Worm (Caenorhabditis elegans) whole organism, mixed stage, embryonic: ENCODE data around the gene pqn-57.

Source experiments
- M03D4.4 ChIP-seq: sonication (generic microtip); optimal IDR thresholded peaks from 2 replicates; lab custom pipeline; 2017; ENCODE audit warnings: mild to moderate bottlenecking, missing genetic modification characterization, missing compliant biosample characterization
- bed-3 ChIP-seq: fragments of 200-800 bp; sonication (Bioruptor generic); optimal IDR thresholded peaks from 3 replicates; lab custom pipeline; 2018; ENCODE audit warnings: mild to moderate bottlenecking, missing genetic modification characterization, moderate library complexity, missing compliant biosample characterization
- blmp-1 ChIP-seq: fragments of 150-350 bp; optimal IDR thresholded peaks from 2 replicates; lab custom pipeline; 2014; ENCODE audit warnings: missing biosample characterization, missing genetic modification characterization
- ceh-39 ChIP-seq: fragments of 150-350 bp; optimal IDR thresholded peaks from 2 replicates; lab custom pipeline; 2014; ENCODE audit warnings: missing biosample characterization, missing genetic modification characterization
- ceh-83 ChIP-seq: fragments of 200-800 bp; sonication (Bioruptor generic); optimal IDR thresholded peaks from 2 replicates; lab custom pipeline; 2018; ENCODE audit warnings: mild to moderate bottlenecking, missing genetic modification characterization, missing compliant biosample characterization
- ces-1 ChIP-seq: fragments of 150-350 bp; optimal IDR thresholded peaks from 2 replicates; lab custom pipeline; 2014; ENCODE audit warnings: missing biosample characterization, missing genetic modification reagents, missing genetic modification characterization
- cnd-1 ChIP-seq: fragments of 200-800 bp; sonication (Bioruptor generic); optimal IDR thresholded peaks from 2 replicates; lab custom pipeline; 2018; ENCODE audit warnings: mild to moderate bottlenecking, missing genetic modification characterization, missing compliant biosample characterization
- drap-1 ChIP-seq: fragments of 200-800 bp; sonication (Bioruptor generic); optimal IDR thresholded peaks from 3 replicates; lab custom pipeline; 2018; ENCODE audit warnings: mild to moderate bottlenecking, missing genetic modification characterization, missing compliant biosample characterization
- elt-1 ChIP-seq: sonication (generic microtip); optimal IDR thresholded peaks from 2 replicates; lab custom pipeline; 2017; ENCODE audit warnings: missing genetic modification characterization, mild to moderate bottlenecking, missing compliant biosample characterization, antibody characterized with exemption, moderate library complexity, borderline replicate concordance; ENCODE audit not compliant: insufficient read depth
- elt-3 ChIP-seq: fragments of 150-350 bp; optimal IDR thresholded peaks from 2 replicates; lab custom pipeline; 2014; ENCODE audit warnings: missing biosample characterization, missing genetic modification characterization
- flh-1 ChIP-seq: fragments of 200-800 bp; sonication (Bioruptor generic); optimal IDR thresholded peaks from 2 replicates; lab custom pipeline; 2018; ENCODE audit warnings: mild to moderate bottlenecking, missing genetic modification characterization, moderate library complexity, missing compliant biosample characterization
- ham-2 ChIP-seq: fragments of 200-800 bp; sonication (Bioruptor generic); optimal IDR thresholded peaks from 2 replicates; lab custom pipeline; 2018; ENCODE audit warnings: mild to moderate bottlenecking, missing genetic modification characterization, missing compliant biosample characterization
- hlh-1 ChIP-seq: fragments of 150-350 bp; optimal IDR thresholded peaks from 2 replicates; lab custom pipeline; 2014; ENCODE audit warnings: missing biosample characterization, missing genetic modification reagents, missing genetic modification characterization
- lin-13 ChIP-seq: fragments of 150-350 bp; optimal IDR thresholded peaks from 2 replicates; lab custom pipeline; 2014; ENCODE audit warnings: missing biosample characterization, missing genetic modification characterization
- lsy-2 ChIP-seq: fragments of 150-350 bp; optimal IDR thresholded peaks from 2 replicates; lab custom pipeline; 2014; ENCODE audit warnings: missing biosample characterization, missing genetic modification characterization
- mab-5 ChIP-seq: fragments of 150-350 bp; optimal IDR thresholded peaks from 2 replicates; lab custom pipeline; 2014; ENCODE audit warnings: missing biosample characterization, missing genetic modification characterization
- mep-1 ChIP-seq: fragments of 150-350 bp; optimal IDR thresholded peaks from 2 replicates; lab custom pipeline; 2017; ENCODE audit warnings: missing biosample characterization, missing genetic modification reagents, missing genetic modification characterization, inconsistent platforms
- nhr-12 ChIP-seq: fragments of 150-350 bp; optimal IDR thresholded peaks from 2 replicates; lab custom pipeline; 2014; ENCODE audit warnings: missing biosample characterization, missing genetic modification characterization
- nhr-2 ChIP-seq: fragments of 150-350 bp; optimal IDR thresholded peaks from 2 replicates; lab custom pipeline; 2014; ENCODE audit warnings: missing biosample characterization, missing genetic modification characterization
- nhr-237 ChIP-seq: fragments of 150-350 bp; optimal IDR thresholded peaks from 2 replicates; lab custom pipeline; 2014; ENCODE audit warnings: missing biosample characterization, missing genetic modification characterization
- nhr-28 ChIP-seq: fragments of 150-350 bp; optimal IDR thresholded peaks from 2 replicates; lab custom pipeline; 2014; ENCODE audit warnings: missing biosample characterization, missing genetic modification characterization
- nhr-76 ChIP-seq: sonication (generic microtip); optimal IDR thresholded peaks from 2 replicates; lab custom pipeline; 2017; ENCODE audit warnings: missing biosample characterization, missing genetic modification characterization
- pha-4 ChIP-seq: fragments of 150-350 bp; optimal IDR thresholded peaks from 2 replicates; lab custom pipeline; 2018; ENCODE audit warnings: missing biosample characterization, missing genetic modification reagents, missing genetic modification characterization
- sem-2 ChIP-seq: fragments of 200-800 bp; sonication (Bioruptor generic); optimal IDR thresholded peaks from 2 replicates; lab custom pipeline; 2018; ENCODE audit warnings: mild to moderate bottlenecking, missing genetic modification characterization, missing compliant biosample characterization
- snpc-4 ChIP-seq: fragments of 150-350 bp; optimal IDR thresholded peaks from 2 replicates; lab custom pipeline; 2014; ENCODE audit warnings: missing biosample characterization, missing genetic modification characterization
- sptf-1 ChIP-seq: sonication (generic microtip); optimal IDR thresholded peaks from 2 replicates; lab custom pipeline; 2017; ENCODE audit warnings: mild to moderate bottlenecking, missing genetic modification characterization, moderate library complexity, missing compliant biosample characterization
- tbx-8 ChIP-seq: fragments of 200-800 bp; sonication (Bioruptor generic); optimal IDR thresholded peaks from 2 replicates; lab custom pipeline; 2018; ENCODE audit warnings: mild to moderate bottlenecking, missing genetic modification characterization, moderate library complexity, missing compliant biosample characterization
- unc-120 ChIP-seq: sonication (generic microtip); optimal IDR thresholded peaks from 2 replicates; lab custom pipeline; 2017; ENCODE audit warnings: missing genetic modification characterization, missing compliant biosample characterization; ENCODE audit not compliant: poor library complexity, severe bottlenecking
- unc-62 ChIP-seq: fragments of 150-350 bp; optimal IDR thresholded peaks from 2 replicates; lab custom pipeline; 2014; ENCODE audit warnings: missing biosample characterization, missing genetic modification reagents, missing genetic modification characterization
- zip-8 ChIP-seq: fragments of 150-350 bp; optimal IDR thresholded peaks from 2 replicates; lab custom pipeline; 2014; ENCODE audit warnings: missing biosample characterization, missing genetic modification characterization
- ztf-11 ChIP-seq: fragments of 150-350 bp; optimal IDR thresholded peaks from 2 replicates; lab custom pipeline; 2014; ENCODE audit warnings: missing biosample characterization, missing genetic modification characterization

Gene pqn-57

ce11 chrX:8320889-8321288 is at the start of gene pqn-57:
pqn-57 (minus strand) TSS chrX:8320989.
- TF ChIP-seq drap-1 (GFP tag; lab: Kevin White, UChicago) (no peak), bed-3 (GFP tag; lab: Kevin White, UChicago) (no peak), elt-1 (tag; lab: Kevin White, UChicago) (no peak), lin-13 (tag; lab: Kevin White, UChicago) (no peak), nhr-2 (no peak), zip-8 (tag; lab: Kevin White, UChicago) (no peak), ces-1 (no peak), M03D4.4 (tag; lab: Kevin White, UChicago) (no peak), sem-2 (no peak), unc-62 (GFP tag; lab: Kevin White, UChicago) (no peak), nhr-76 (tag; lab: Kevin White, UChicago) (no peak), flh-1 (GFP tag; lab: Kevin White, UChicago) (no peak)

ce11 chrX:8368210-8368609 is 47.4 kb upstream of the pqn-57 start:
- TF ChIP-seq ces-1 (peak; percentile 8), elt-3 (tag; lab: Kevin White, UChicago) (no peak), bed-3 (GFP tag; lab: Kevin White, UChicago) (no peak), nhr-237 (tag; lab: Kevin White, UChicago) (no peak), ham-2 (no peak), mep-1 (peak; percentile 89), sptf-1 (tag; lab: Kevin White, UChicago) (peak; percentile 62), nhr-28 (no peak), lin-13 (tag; lab: Kevin White, UChicago) (peak; percentile 82), nhr-12 (tag; lab: Kevin White, UChicago) (no peak), mab-5 (no peak), ceh-83 (GFP tag; lab: Kevin White, UChicago) (no peak), cnd-1 (tag; lab: Kevin White, UChicago) (peak; percentile 51), unc-62 (GFP tag; lab: Kevin White, UChicago) (no peak), pha-4 (peak; percentile 69), M03D4.4 (tag; lab: Kevin White, UChicago) (peak; percentile 37), lsy-2 (tag; lab: Kevin White, UChicago) (peak; percentile 56), drap-1 (GFP tag; lab: Kevin White, UChicago) (peak; percentile 22), unc-120 (no peak), ztf-11 (tag; lab: Kevin White, UChicago) (peak; percentile 44), hlh-1 (tag; lab: Kevin White, UChicago) (peak; percentile 11), blmp-1 (tag; lab: Kevin White, UChicago) (no peak), nhr-76 (tag; lab: Kevin White, UChicago) (no peak)
- TF ChIP-seq, all 35 proteins: peak for 11

- TF ChIP-seq snpc-4 (tag; lab: Kevin White, UChicago): no peak
- TF ChIP-seq drap-1 (GFP tag; lab: Kevin White, UChicago): no peak
- no peak for TF ChIP-seq ceh-39 (tag; lab: Kevin White, UChicago)
- TF ChIP-seq mep-1: no peak
- no peak for TF ChIP-seq lin-13 (tag; lab: Kevin White, UChicago)
- TF ChIP-seq unc-120: no peak
- no peak for TF ChIP-seq tbx-8 (GFP tag; lab: Kevin White, UChicago)
- TF ChIP-seq nhr-28: no peak
- TF ChIP-seq cnd-1 (tag; lab: Kevin White, UChicago): no peak
- no peak for TF ChIP-seq blmp-1 (tag; lab: Kevin White, UChicago)
Measured at ce11 chrX:8367553-8367952, 46.8 kb upstream of the pqn-57 start, which contains the start of gene F40B5.2. F40B5.2 (plus strand) TSS chrX:8367853.

- TF ChIP-seq ham-2 (no peak), snpc-4 (tag; lab: Kevin White, UChicago) (no peak), sem-2 (no peak), nhr-2 (no peak), unc-120 (no peak), unc-62 (GFP tag; lab: Kevin White, UChicago) (no peak), nhr-12 (tag; lab: Kevin White, UChicago) (no peak), elt-3 (tag; lab: Kevin White, UChicago) (no peak)
Measured at ce11 chrX:8362379-8362778, 41.6 kb upstream of the pqn-57 start.

ce11 chrX:8356305-8356704 is 35.5 kb upstream of the pqn-57 start:
- no peak for TF ChIP-seq mab-5
